Worm (Caenorhabditis elegans) whole organism, early embryonic: ENCODE measurements around the gene sbsp-1.
A peak's percentile ranks its signal among the peaks of the same experiment; 100 is the strongest.
"Not testable (repeated sequence)": the region's sequence is repeated elsewhere in the genome, so short reads cannot be mapped to it uniquely, and the experiment has no call there.

Source experiments
- B0310.2 ChIP-seq: sonication (generic microtip); optimal IDR thresholded peaks from 2 replicates; lab custom pipeline; 2016; ENCODE audit warnings: mild to moderate bottlenecking, missing genetic modification characterization, missing compliant biosample characterization
- F13C5.2 ChIP-seq: sonication (generic microtip); optimal IDR thresholded peaks from 2 replicates; lab custom pipeline; 2017; ENCODE audit warnings: mild to moderate bottlenecking, missing genetic modification characterization, inconsistent platforms, missing compliant biosample characterization
- aly-1 ChIP-seq: sonication (generic microtip); optimal IDR thresholded peaks from 2 replicates; lab custom pipeline; 2016; ENCODE audit warnings: missing genetic modification characterization, missing compliant biosample characterization
- ama-1 ChIP-seq: fragments of 150-350 bp; optimal IDR thresholded peaks from 2 replicates; lab custom pipeline; 2014
- ceh-13 ChIP-seq: fragments of 200-800 bp; sonication (Bioruptor generic); optimal IDR thresholded peaks from 2 replicates; lab custom pipeline; 2018; ENCODE audit warnings: mild to moderate bottlenecking, missing genetic modification characterization, missing compliant biosample characterization
- ceh-36 ChIP-seq: sonication (generic microtip); optimal IDR thresholded peaks from 2 replicates; lab custom pipeline; 2016; ENCODE audit warnings: missing genetic modification characterization, inconsistent platforms, missing compliant biosample characterization
- ets-7 ChIP-seq: sonication (generic microtip); optimal IDR thresholded peaks from 2 replicates; lab custom pipeline; 2016; ENCODE audit warnings: missing genotype, missing genetic modification characterization, missing compliant biosample characterization
- flt-1 ChIP-seq: fragments of 200-800 bp; sonication (Bioruptor generic); IDR thresholded peaks from 2 replicates; pipeline ENCODE4 v1.3.6; 2022; ENCODE audit warnings: missing genetic modification characterization, missing compliant biosample characterization
- hmbx-1 ChIP-seq: sonication (generic microtip); optimal IDR thresholded peaks from 2 replicates; lab custom pipeline; 2016; ENCODE audit warnings: mild to moderate bottlenecking, missing genetic modification characterization, missing compliant biosample characterization
- hmg-4 ChIP-seq: fragments of 200-800 bp; sonication (Bioruptor generic); optimal IDR thresholded peaks from 2 replicates; lab custom pipeline; 2018; ENCODE audit warnings: mild to moderate bottlenecking, missing genetic modification characterization, missing compliant biosample characterization
- hnd-1 ChIP-seq: sonication (generic microtip); optimal IDR thresholded peaks from 2 replicates; lab custom pipeline; 2016; ENCODE audit warnings: missing genetic modification characterization, missing compliant biosample characterization
- pes-1 ChIP-seq: fragments of 200-800 bp; sonication (Bioruptor generic); IDR thresholded peaks from 2 replicates; pipeline ENCODE4 v1.3.6; 2022; ENCODE audit warnings: missing genetic modification reagents, missing genetic modification characterization, missing compliant biosample characterization
- scrt-1 ChIP-seq: fragments of 200-800 bp; sonication (Bioruptor generic); IDR thresholded peaks from 2 replicates; pipeline ENCODE4 v1.3.6; 2022; ENCODE audit warnings: missing genetic modification characterization, missing compliant biosample characterization
- sea-1 ChIP-seq: fragments of 200-800 bp; sonication (Bioruptor generic); conservative IDR thresholded peaks from 2 replicates; pipeline ENCODE4 v1.3.6; 2022; ENCODE audit warnings: missing genetic modification characterization, missing compliant biosample characterization
- tbx-11 ChIP-seq: fragments of 200-800 bp; sonication (Bioruptor generic); IDR thresholded peaks from 2 replicates; pipeline ENCODE4 v1.3.6; 2022; ENCODE audit warnings: missing genetic modification characterization, missing compliant biosample characterization
- tbx-37 ChIP-seq: fragments of 200-800 bp; sonication (Bioruptor generic); conservative IDR thresholded peaks from 2 replicates; pipeline ENCODE4 v1.3.6; 2022; ENCODE audit warnings: missing genetic modification reagents, missing genetic modification characterization, missing compliant biosample characterization
- tra-4 ChIP-seq: sonication (generic microtip); optimal IDR thresholded peaks from 2 replicates; lab custom pipeline; 2017; ENCODE audit warnings: missing genetic modification characterization, missing compliant biosample characterization

Gene sbsp-1

DNA sequence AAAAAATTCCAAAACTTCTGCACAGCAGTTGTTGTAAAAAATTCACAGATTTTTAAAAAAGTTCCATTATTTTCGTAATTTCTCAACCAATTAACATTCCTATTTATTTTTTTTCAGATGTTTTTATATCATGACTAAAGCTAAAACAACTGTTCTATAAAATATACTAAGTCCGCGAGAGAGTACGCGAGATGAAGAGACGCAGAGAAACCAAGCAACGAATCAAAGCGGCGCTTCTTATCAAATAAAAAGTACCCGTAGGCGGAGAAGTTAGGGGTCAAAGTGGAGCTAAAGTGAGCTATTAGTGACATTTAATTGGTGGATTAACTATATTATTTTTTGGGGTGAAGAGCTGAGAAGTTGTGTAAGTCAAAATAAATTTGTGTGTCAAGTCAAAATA is at the start of gene sbsp-1:
Gene sbsp-1, plus strand, starts transcription at position 301 of the 400 bp plus-strand sequence.
- TF ChIP-seq tra-4 (tag; lab: Kevin White, UChicago) (no peak), hnd-1 (tag; lab: Kevin White, UChicago) (no peak), ama-1 (lab: Kevin White, UChicago) (no peak), flt-1 (no peak)

ce11 chrIII:10783052-10783451 is 49.7 kb upstream of the sbsp-1 start:
- TF ChIP-seq ceh-36 (tag; lab: Kevin White, UChicago) (peak; percentile 41), ets-7 (tag; lab: Kevin White, UChicago) (no peak)

- no peak for TF ChIP-seq tra-4 (tag; lab: Kevin White, UChicago)
- TF ChIP-seq pes-1 (GFP tag; lab: Robert Waterston, UW) = no peak
- no peak for TF ChIP-seq ceh-36 (tag; lab: Kevin White, UChicago)
- no peak for TF ChIP-seq hnd-1 (tag; lab: Kevin White, UChicago)
- TF ChIP-seq ama-1 (lab: Kevin White, UChicago) = no peak
- no peak for TF ChIP-seq F13C5.2 (tag; lab: Kevin White, UChicago)
- no peak for TF ChIP-seq aly-1 (tag; lab: Kevin White, UChicago)
- TF ChIP-seq tbx-11 (GFP tag; lab: Robert Waterston, UW) = no peak
- TF ChIP-seq ceh-13 (GFP tag; lab: Kevin White, UChicago) = no peak
- TF ChIP-seq flt-1 = no peak
- TF ChIP-seq sea-1 (GFP tag; lab: Robert Waterston, UW) = no peak
- no peak for TF ChIP-seq scrt-1 (GFP tag; lab: Robert Waterston, UW)
- no peak for TF ChIP-seq ets-7 (tag; lab: Kevin White, UChicago)
- TF ChIP-seq B0310.2 = no peak
- TF ChIP-seq hmg-4 (GFP tag; lab: Kevin White, UChicago) = no peak
- TF ChIP-seq tbx-37 (GFP tag; lab: Robert Waterston, UW) = no peak
- no peak for TF ChIP-seq hmbx-1 (tag; lab: Kevin White, UChicago)
Measured at ce11 chrIII:10791233-10791632, 41.5 kb upstream of the sbsp-1 start.

DNA sequence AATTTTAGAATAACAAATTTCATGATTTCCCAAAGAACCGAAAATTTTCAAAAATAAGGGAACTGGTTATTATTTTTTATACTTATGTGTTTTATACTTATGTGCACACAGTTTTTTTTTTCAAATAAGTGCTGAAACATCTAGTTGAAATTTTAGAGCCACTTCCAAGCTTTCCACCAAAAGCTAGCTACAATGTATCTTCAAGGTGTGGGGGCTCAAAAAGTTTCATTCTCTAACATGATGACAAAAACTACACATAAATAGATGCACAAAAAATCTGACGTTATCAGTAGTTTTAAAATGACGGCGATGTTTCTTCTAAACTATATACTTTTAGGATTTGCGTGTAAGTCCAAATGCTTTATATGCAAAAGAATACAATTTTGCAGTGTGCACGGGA is 38.7 kb upstream of the sbsp-1 start, which contains the start of gene clec-163:
Gene clec-163, plus strand, starts transcription at position 301 of the 400 bp plus-strand sequence.
- no peak for TF ChIP-seq tbx-37 (GFP tag; lab: Robert Waterston, UW)
- TF ChIP-seq ets-7 (tag; lab: Kevin White, UChicago) = no peak
- no peak for TF ChIP-seq tbx-11 (GFP tag; lab: Robert Waterston, UW)
- TF ChIP-seq pes-1 (GFP tag; lab: Robert Waterston, UW) = no peak
- TF ChIP-seq ceh-13 (GFP tag; lab: Kevin White, UChicago) = no peak
- no peak for TF ChIP-seq hnd-1 (tag; lab: Kevin White, UChicago)
- TF ChIP-seq ceh-36 (tag; lab: Kevin White, UChicago) = no peak
- no peak for TF ChIP-seq B0310.2
- no peak for TF ChIP-seq aly-1 (tag; lab: Kevin White, UChicago)
- no peak for TF ChIP-seq sea-1 (GFP tag; lab: Robert Waterston, UW)
- no peak for TF ChIP-seq F13C5.2 (tag; lab: Kevin White, UChicago)
- TF ChIP-seq flt-1 = no peak
- TF ChIP-seq ama-1 (lab: Kevin White, UChicago) = no peak
- no peak for TF ChIP-seq hmg-4 (GFP tag; lab: Kevin White, UChicago)
- TF ChIP-seq scrt-1 (GFP tag; lab: Robert Waterston, UW) = no peak
- no peak for TF ChIP-seq tra-4 (tag; lab: Kevin White, UChicago)
- no peak for TF ChIP-seq hmbx-1 (tag; lab: Kevin White, UChicago)

- TF ChIP-seq aly-1 (tag; lab: Kevin White, UChicago) (no peak), sea-1 (GFP tag; lab: Robert Waterston, UW) (no peak), hmbx-1 (tag; lab: Kevin White, UChicago) (no peak), hmg-4 (GFP tag; lab: Kevin White, UChicago) (no peak), tra-4 (tag; lab: Kevin White, UChicago) (no peak), B0310.2 (no peak), tbx-37 (GFP tag; lab: Robert Waterston, UW) (no peak), pes-1 (GFP tag; lab: Robert Waterston, UW) (no peak), ceh-13 (GFP tag; lab: Kevin White, UChicago) (no peak), ama-1 (lab: Kevin White, UChicago) (no peak), scrt-1 (GFP tag; lab: Robert Waterston, UW) (no peak), F13C5.2 (tag; lab: Kevin White, UChicago) (no peak), flt-1 (no peak), tbx-11 (GFP tag; lab: Robert Waterston, UW) (no peak), ceh-36 (tag; lab: Kevin White, UChicago) (no peak), hnd-1 (tag; lab: Kevin White, UChicago) (no peak), ets-7 (tag; lab: Kevin White, UChicago) (no peak)
Measured at ce11 chrIII:10802032-10802431, 30.7 kb upstream of the sbsp-1 start, which contains the start of gene K11D9.3. K11D9.3 (minus strand) TSS chrIII:10802212.

DNA sequence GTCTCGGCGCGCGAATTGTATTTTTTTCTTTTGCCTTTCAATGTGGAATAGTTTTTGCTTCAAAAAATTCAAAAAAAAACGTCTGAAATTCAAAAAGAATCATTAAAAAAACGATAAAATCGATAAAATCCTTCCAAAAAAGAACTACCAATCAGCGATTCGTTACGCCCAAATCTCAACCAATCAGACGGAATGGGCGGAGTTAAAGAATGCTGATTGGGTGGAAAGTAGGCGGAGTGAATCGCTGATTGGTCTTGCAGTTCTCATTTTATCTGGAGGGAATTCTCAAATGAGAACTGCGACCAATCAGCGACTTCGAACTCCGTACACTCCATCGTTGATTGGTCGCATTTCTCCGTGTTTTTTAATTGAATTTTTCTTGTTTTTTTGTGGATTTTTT is 27.6 kb upstream of the sbsp-1 start:
- TF ChIP-seq hmbx-1 (tag; lab: Kevin White, UChicago) = no peak

DNA sequence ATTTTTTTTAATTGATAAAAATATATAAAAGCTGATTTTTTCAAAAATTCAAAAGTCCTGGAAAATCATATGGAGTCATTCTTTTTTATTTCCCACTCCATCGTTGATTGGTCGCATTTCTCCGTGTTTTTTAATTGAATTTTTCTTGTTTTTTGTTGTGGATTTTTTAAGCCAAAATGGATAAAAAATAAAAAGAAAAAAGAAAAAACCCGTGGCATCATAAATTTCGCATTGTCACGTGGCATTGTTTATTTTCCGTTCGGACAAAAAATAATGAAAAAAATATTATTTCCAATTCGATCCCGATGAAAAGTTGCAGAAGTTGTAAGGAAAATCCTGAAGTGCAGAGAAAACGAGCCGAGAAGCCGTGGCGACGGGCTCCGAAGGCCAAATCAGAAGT is 27.1 kb upstream of the sbsp-1 start, which contains the start of gene klp-7:
Gene klp-7, plus strand, starts transcription at position 301 of the 400 bp plus-strand sequence.
- not testable (repeated sequence) for TF ChIP-seq ceh-13 (GFP tag; lab: Kevin White, UChicago); ets-7 (tag; lab: Kevin White, UChicago); pes-1 (GFP tag; lab: Robert Waterston, UW)

DNA sequence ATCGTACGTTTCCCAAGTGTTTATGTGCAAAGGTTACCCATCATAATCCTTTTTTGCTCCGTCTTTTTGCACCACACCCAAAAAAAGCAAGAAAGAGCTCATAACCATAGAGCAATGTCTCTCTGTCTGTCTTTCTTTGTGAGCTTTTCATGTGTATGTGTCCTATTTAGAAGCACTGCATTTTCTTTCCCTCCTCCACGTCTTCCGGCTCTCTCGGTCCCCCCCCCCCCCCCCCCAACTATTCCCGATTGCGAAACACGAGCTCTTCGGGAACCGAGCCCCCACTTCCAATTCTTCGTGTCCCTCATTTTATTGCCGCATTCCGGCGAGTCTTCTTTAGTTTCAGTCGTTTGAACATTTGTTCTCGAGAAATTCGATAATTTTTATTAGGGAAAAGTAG is 25.9 kb upstream of the sbsp-1 start:
- no peak for TF ChIP-seq aly-1 (tag; lab: Kevin White, UChicago)
- TF ChIP-seq scrt-1 (GFP tag; lab: Robert Waterston, UW) = no peak
- TF ChIP-seq pes-1 (GFP tag; lab: Robert Waterston, UW) = no peak
- no peak for TF ChIP-seq F13C5.2 (tag; lab: Kevin White, UChicago)
- no peak for TF ChIP-seq ceh-13 (GFP tag; lab: Kevin White, UChicago)
- TF ChIP-seq sea-1 (GFP tag; lab: Robert Waterston, UW) = no peak
